Fruit fly (Drosophila melanogaster) whole organism, pupa: ENCODE results near the gene stumps.

ENCODE experiments used
- CG12605 ChIP-seq: fragments of 200-800 bp; sonication (Bioruptor generic); IDR thresholded peaks from 2 replicates; pipeline ENCODE4 v1.3.6; 2022; ENCODE audit warnings: missing biosample characterization, missing genetic modification characterization
- CG13204 ChIP-seq: fragments of 200-800 bp; sonication (Bioruptor generic); optimal IDR thresholded peaks from 2 replicates; lab custom pipeline; 2018; ENCODE audit warnings: missing biosample characterization, mild to moderate bottlenecking, missing genetic modification characterization, moderate library complexity
- CG14655 ChIP-seq: fragments of 200-800 bp; sonication (Bioruptor generic); optimal IDR thresholded peaks from 3 replicates; lab custom pipeline; 2017; ENCODE audit warnings: mild to moderate bottlenecking, missing biosample characterization, missing genetic modification reagents, missing genetic modification characterization
- CG32121 ChIP-seq: fragments of 200-800 bp; sonication (Bioruptor generic); IDR thresholded peaks from 2 replicates; pipeline ENCODE4 v1.3.6; 2022; ENCODE audit warnings: missing biosample characterization, missing genetic modification characterization
- CG34367 ChIP-seq: fragments of 200-800 bp; sonication (Bioruptor generic); optimal IDR thresholded peaks from 2 replicates; lab custom pipeline; 2018; ENCODE audit warnings: missing biosample characterization, mild to moderate bottlenecking, missing genetic modification characterization
- CG4496 ChIP-seq: fragments of 200-800 bp; sonication (Bioruptor generic); IDR thresholded peaks from 3 replicates; pipeline ENCODE4 v1.3.6; 2022; ENCODE audit warnings: missing biosample characterization, missing genetic modification characterization
- CG8301 ChIP-seq: fragments of 200-800 bp; sonication (Bioruptor generic); optimal IDR thresholded peaks from 2 replicates; lab custom pipeline; 2018; ENCODE audit warnings: missing biosample characterization, mild to moderate bottlenecking, missing genetic modification characterization
- EcR ChIP-seq: fragments of 200-800 bp; sonication (Bioruptor generic); optimal IDR thresholded peaks from 3 replicates; lab custom pipeline; 2019; ENCODE audit warnings: missing biosample characterization, missing genetic modification characterization, mild to moderate bottlenecking, moderate library complexity, missing genetic modification reagents
- Snoo ChIP-seq: fragments of 200-800 bp; sonication (Bioruptor generic); optimal IDR thresholded peaks from 3 replicates; lab custom pipeline; 2017; ENCODE audit warnings: missing biosample characterization, mild to moderate bottlenecking, missing genetic modification characterization, inconsistent platforms
- gl ChIP-seq: fragments of 200-800 bp; sonication (Bioruptor generic); optimal IDR thresholded peaks from 2 replicates; lab custom pipeline; 2018; ENCODE audit warnings: missing biosample characterization, mild to moderate bottlenecking, missing genetic modification characterization
- rn ChIP-seq: fragments of 200-800 bp; sonication (Bioruptor generic); IDR thresholded peaks from 2 replicates; pipeline ENCODE4 v1.3.6; 2022; ENCODE audit warnings: missing biosample characterization, missing genetic modification characterization

DNA sequence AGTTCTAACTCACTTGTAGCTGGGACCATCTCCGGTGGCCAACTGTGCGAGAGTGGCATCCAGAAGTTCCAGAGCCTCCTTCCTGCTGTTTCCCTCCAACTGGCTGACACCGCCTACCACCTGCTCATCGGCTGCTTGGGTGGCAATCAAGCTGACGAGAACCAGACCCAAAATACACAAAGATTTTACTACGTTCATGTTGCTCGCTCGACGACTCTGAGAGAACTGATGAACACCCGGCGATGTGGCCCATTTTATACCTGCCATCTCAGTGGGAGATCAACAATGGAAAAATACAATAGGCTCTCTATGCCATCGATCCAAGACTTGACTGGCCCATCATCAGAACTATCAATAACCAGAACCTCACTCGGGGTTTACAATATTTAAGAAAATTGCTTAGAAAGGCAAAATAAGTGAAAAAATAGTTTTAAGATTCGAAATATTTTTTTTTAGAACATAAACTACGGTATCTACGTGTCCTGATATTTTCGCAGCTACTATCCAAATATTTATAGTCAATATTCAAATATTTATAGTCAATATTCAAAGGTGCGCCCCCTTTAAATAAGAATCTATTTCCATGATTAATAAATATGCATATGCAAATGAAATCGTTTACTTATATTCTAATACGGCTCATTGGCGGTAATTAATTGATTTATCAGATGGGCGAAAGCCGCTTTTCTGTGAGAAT, 7.5 kb upstream of the stumps start, which contains the start of gene Cys:
- TF ChIP-seq CG12605 (GFP tag; lab: Robert Waterston, UW) (no peak), CG4496 (GFP tag; lab: Robert Waterston, UW) (no peak), CG13204 (GFP tag; lab: Kevin White, UChicago) (no peak), CG14655 (GFP tag; lab: Kevin White, UChicago) (no peak), CG32121 (GFP tag; lab: Robert Waterston, UW) (no peak), Snoo (tag; lab: Kevin White, UChicago) (no peak), rn (GFP tag; lab: Robert Waterston, UW) (no peak), EcR (peak; percentile 11), CG34367 (no peak), CG8301 (no peak), gl (no peak)
